Worm (Caenorhabditis elegans) whole organism, early embryonic: Measurements from ENCODE around the gene hsd-3.

Experiments used
- ama-1 ChIP-seq: fragments of 150-350 bp; optimal IDR thresholded peaks from 2 replicates; lab custom pipeline; 2014
- ets-7 ChIP-seq: sonication (generic microtip); optimal IDR thresholded peaks from 2 replicates; lab custom pipeline; 2016; ENCODE audit warnings: missing genotype, missing genetic modification characterization, missing compliant biosample characterization
- flt-1 ChIP-seq: fragments of 200-800 bp; sonication (Bioruptor generic); IDR thresholded peaks from 2 replicates; pipeline ENCODE4 v1.3.6; 2022; ENCODE audit warnings: missing genetic modification characterization, missing compliant biosample characterization

DNA sequence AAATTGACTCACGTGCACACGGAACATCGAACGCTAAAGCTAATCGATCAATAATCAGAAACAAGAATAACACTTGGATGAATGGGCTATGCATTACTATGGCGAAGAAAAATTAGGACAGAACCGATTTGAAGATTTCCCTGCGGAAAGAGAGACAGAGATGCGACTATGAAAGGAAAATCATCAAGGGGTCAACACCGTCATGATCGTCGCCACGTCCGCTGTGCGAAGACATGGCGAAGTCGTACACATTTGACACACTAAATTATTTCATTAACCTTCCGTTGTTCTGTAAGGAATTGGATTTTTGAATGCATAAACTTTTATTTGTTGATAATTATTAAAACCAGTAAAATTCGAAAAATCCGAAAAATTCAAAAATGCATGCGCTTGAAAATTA, 39.9 kb upstream of the hsd-3 start, which contains the start of gene M03F4.6:
- TF ChIP-seq ets-7 (tag; lab: Kevin White, UChicago) = no peak
- TF ChIP-seq flt-1 = no peak
- peak; percentile 39 for TF ChIP-seq ama-1
